Worm (Caenorhabditis elegans) whole organism, young adult: ENCODE data around the gene F26F12.5.

Source experiments
- B0019.2 ChIP-seq: fragments of 200-800 bp; sonication (Bioruptor generic); conservative IDR thresholded peaks from 2 replicates; pipeline ENCODE4 v1.3.6; 2022; ENCODE audit warnings: missing genetic modification reagents, missing genetic modification characterization, missing compliant biosample characterization
- B0336.3 ChIP-seq: fragments of 200-800 bp; sonication (Bioruptor generic); IDR thresholded peaks from 2 replicates; pipeline ENCODE4 v1.3.6; 2022; ENCODE audit warnings: missing genetic modification characterization, missing compliant biosample characterization
- C17E4.6 ChIP-seq: fragments of 200-800 bp; sonication (Bioruptor generic); IDR thresholded peaks from 2 replicates; pipeline ENCODE4 v1.3.6; 2022; ENCODE audit warnings: missing genetic modification reagents, missing genetic modification characterization, missing compliant biosample characterization
- F10E7.11 ChIP-seq: sonication (generic microtip); optimal IDR thresholded peaks from 2 replicates; lab custom pipeline; 2017; ENCODE audit warnings: mild to moderate bottlenecking, missing genetic modification characterization, moderate library complexity, missing compliant biosample characterization
- F22D6.2 ChIP-seq: sonication (generic microtip); optimal IDR thresholded peaks from 2 replicates; lab custom pipeline; 2016; ENCODE audit warnings: mild to moderate bottlenecking, missing genetic modification characterization, missing compliant biosample characterization
- F23B12.7 ChIP-seq: sonication (generic microtip); optimal IDR thresholded peaks from 2 replicates; lab custom pipeline; 2017; ENCODE audit warnings: missing genetic modification characterization, mild to moderate bottlenecking, missing compliant biosample characterization, antibody characterized with exemption, moderate library complexity; ENCODE audit not compliant: insufficient read depth
- F37B4.10 ChIP-seq: fragments of 200-800 bp; sonication (Bioruptor generic); IDR thresholded peaks from 2 replicates; pipeline ENCODE4 v1.3.6; 2022; ENCODE audit warnings: missing genetic modification characterization, missing compliant biosample characterization
- F52B5.7 ChIP-seq: sonication (generic microtip); optimal IDR thresholded peaks from 2 replicates; lab custom pipeline; 2016; ENCODE audit warnings: mild to moderate bottlenecking, missing genetic modification characterization, missing compliant biosample characterization
- K11D2.4 ChIP-seq: fragments of 200-800 bp; sonication (Bioruptor generic); IDR thresholded peaks from 2 replicates; pipeline ENCODE4 v1.3.6; 2022; ENCODE audit warnings: missing genetic modification reagents, missing genetic modification characterization, missing compliant biosample characterization
- Y53G8AR.9 ChIP-seq: fragments of 200-800 bp; sonication (Bioruptor generic); conservative IDR thresholded peaks from 2 replicates; pipeline ENCODE4 v1.3.6; 2022; ENCODE audit warnings: missing genetic modification reagents, missing genetic modification characterization, missing compliant biosample characterization
- Y56A3A.18 ChIP-seq: fragments of 200-800 bp; sonication (Bioruptor generic); IDR thresholded peaks from 2 replicates; pipeline ENCODE4 v1.3.6; 2022; ENCODE audit warnings: missing genetic modification reagents, missing genetic modification characterization, missing compliant biosample characterization
- ama-1 ChIP-seq, 3 experiments: fragments of 150-350 bp in 1 of 3; sonication (generic microtip) in 2 of 3; optimal IDR thresholded peaks; 2 replicates each; lab custom pipeline; 2014 to 2018; ENCODE audit warnings: missing biosample characterization in 2 of 3, missing genetic modification characterization in 2 of 3, missing genetic modification reagents in 2 of 3
- aptf-2 ChIP-seq: fragments of 200-800 bp; sonication (Bioruptor generic); conservative IDR thresholded peaks from 2 replicates; pipeline ENCODE4 v1.3.6; 2022; ENCODE audit warnings: missing genetic modification reagents, missing genetic modification characterization, missing compliant biosample characterization
- aptf-3 ChIP-seq: fragments of 200-800 bp; sonication (Bioruptor generic); IDR thresholded peaks from 2 replicates; pipeline ENCODE4 v1.3.6; 2022; ENCODE audit warnings: missing genetic modification characterization, missing compliant biosample characterization
- attf-3 ChIP-seq: fragments of 200-800 bp; sonication (Bioruptor generic); conservative IDR thresholded peaks from 2 replicates; pipeline ENCODE4 v1.3.6; 2022; ENCODE audit warnings: missing genetic modification reagents, missing genetic modification characterization, missing compliant biosample characterization
- attf-5 ChIP-seq: fragments of 200-800 bp; sonication (Bioruptor generic); optimal IDR thresholded peaks from 2 replicates; lab custom pipeline; 2018; ENCODE audit warnings: mild to moderate bottlenecking, missing genetic modification characterization, missing compliant biosample characterization
- bed-1 ChIP-seq: fragments of 200-800 bp; sonication (Bioruptor generic); IDR thresholded peaks from 2 replicates; pipeline ENCODE4 v1.3.6; 2022; ENCODE audit warnings: missing genetic modification reagents, missing genetic modification characterization, missing compliant biosample characterization
- cebp-2 ChIP-seq: fragments of 200-800 bp; sonication (Bioruptor generic); IDR thresholded peaks from 2 replicates; pipeline ENCODE4 v1.3.6; 2022; ENCODE audit warnings: missing genetic modification characterization, missing compliant biosample characterization
- ceh-79 ChIP-seq: sonication (generic microtip); optimal IDR thresholded peaks from 2 replicates; lab custom pipeline; 2017; ENCODE audit warnings: mild to moderate bottlenecking, missing genetic modification characterization, missing compliant biosample characterization
- ceh-91 ChIP-seq: fragments of 200-800 bp; sonication (Bioruptor generic); IDR thresholded peaks from 2 replicates; pipeline ENCODE4 v1.3.6; 2022; ENCODE audit warnings: missing genetic modification reagents, missing genetic modification characterization, missing compliant biosample characterization
- die-1 ChIP-seq: sonication (generic microtip); optimal IDR thresholded peaks from 2 replicates; lab custom pipeline; 2016; ENCODE audit warnings: missing genotype, mild to moderate bottlenecking, missing genetic modification characterization, missing compliant biosample characterization
- efl-1 ChIP-seq: fragments of 150-350 bp; optimal IDR thresholded peaks from 2 replicates; lab custom pipeline; 2014; ENCODE audit warnings: missing biosample characterization, missing genetic modification reagents, missing genetic modification characterization
- egrh-3 ChIP-seq: fragments of 200-800 bp; sonication (Bioruptor generic); IDR thresholded peaks from 2 replicates; pipeline ENCODE4 v1.3.6; 2022; ENCODE audit warnings: missing genetic modification reagents, missing genetic modification characterization, missing compliant biosample characterization
- ekl-4 ChIP-seq: fragments of 200-800 bp; sonication (Bioruptor generic); IDR thresholded peaks from 2 replicates; pipeline ENCODE4 v1.3.6; 2022; ENCODE audit warnings: missing genetic modification reagents, missing genetic modification characterization, missing compliant biosample characterization
- ets-4 ChIP-seq: fragments of 200-800 bp; sonication (Bioruptor generic); optimal IDR thresholded peaks from 2 replicates; lab custom pipeline; 2018; ENCODE audit warnings: mild to moderate bottlenecking, missing genetic modification characterization, missing compliant biosample characterization
- him-1 ChIP-seq: sonication (generic microtip); optimal IDR thresholded peaks from 2 replicates; lab custom pipeline; 2016; ENCODE audit warnings: missing genotype, missing genetic modification reagents, missing genetic modification characterization, missing compliant biosample characterization
- hmg-20 ChIP-seq: fragments of 200-800 bp; sonication (Bioruptor generic); IDR thresholded peaks from 2 replicates; pipeline ENCODE4 v1.3.6; 2022; ENCODE audit warnings: missing genetic modification reagents, missing genetic modification characterization, missing compliant biosample characterization
- hsf-1 ChIP-seq: fragments of 200-800 bp; sonication (Bioruptor generic); IDR thresholded peaks from 2 replicates; pipeline ENCODE4 v1.3.6; 2022; ENCODE audit warnings: missing genetic modification reagents, missing genetic modification characterization, missing compliant biosample characterization
- let-526 ChIP-seq: fragments of 200-800 bp; sonication (Bioruptor generic); IDR thresholded peaks from 2 replicates; pipeline ENCODE4 v1.3.6; 2022; ENCODE audit warnings: missing genetic modification reagents, missing genetic modification characterization, missing compliant biosample characterization
- lin-26 ChIP-seq: fragments of 200-800 bp; sonication (Bioruptor generic); IDR thresholded peaks from 2 replicates; pipeline ENCODE4 v1.3.6; 2022; ENCODE audit warnings: missing genetic modification reagents, missing genetic modification characterization, missing compliant biosample characterization
- lin-35 ChIP-seq, 3 experiments: fragments of 150-350 bp in 2 of 3; sonication (generic microtip) in 1 of 3; optimal IDR thresholded peaks; 2 replicates each; lab custom pipeline; 2014 to 2018; ENCODE audit warnings: missing biosample characterization in 3 of 3, missing genetic modification characterization in 3 of 3, missing genetic modification reagents in 3 of 3
- lin-40 ChIP-seq: sonication (generic microtip); optimal IDR thresholded peaks from 2 replicates; lab custom pipeline; 2016; ENCODE audit warnings: missing genetic modification characterization, mild to moderate bottlenecking, missing compliant biosample characterization, missing genotype, missing genetic modification reagents
- lin-54 ChIP-seq: fragments of 200-800 bp; sonication (Bioruptor generic); optimal IDR thresholded peaks from 2 replicates; lab custom pipeline; 2018; ENCODE audit warnings: mild to moderate bottlenecking, missing genetic modification characterization, missing compliant biosample characterization
- mcd-1 ChIP-seq: fragments of 200-800 bp; sonication (Bioruptor generic); IDR thresholded peaks from 2 replicates; pipeline ENCODE4 v1.3.6; 2022; ENCODE audit warnings: missing genetic modification reagents, missing genetic modification characterization, missing compliant biosample characterization
- nhr-80 ChIP-seq: sonication (generic microtip); optimal IDR thresholded peaks from 2 replicates; lab custom pipeline; 2016; ENCODE audit warnings: missing genetic modification characterization, missing compliant biosample characterization
- nhr-90 ChIP-seq: sonication (generic microtip); optimal IDR thresholded peaks from 2 replicates; lab custom pipeline; 2016; ENCODE audit warnings: missing genotype, mild to moderate bottlenecking, missing genetic modification characterization, missing compliant biosample characterization
- rec-8 ChIP-seq, 2 experiments: sonication (generic microtip); optimal IDR thresholded peaks; 2 replicates each; lab custom pipeline; 2016; ENCODE audit warnings: mild to moderate bottlenecking in 2 of 2, missing genetic modification characterization in 2 of 2, missing genetic modification reagents in 2 of 2, missing genotype in 2 of 2, missing biosample characterization in 1 of 2, missing compliant biosample characterization in 1 of 2, moderate library complexity in 1 of 2
- repo-1 ChIP-seq: sonication (generic microtip); optimal IDR thresholded peaks from 2 replicates; lab custom pipeline; 2017; ENCODE audit warnings: mild to moderate bottlenecking, missing genetic modification characterization, missing compliant biosample characterization
- rpc-1 ChIP-seq, 2 experiments: fragments of 150-350 bp in 1 of 2; sonication (generic microtip) in 1 of 2; optimal IDR thresholded peaks; 2 replicates each; lab custom pipeline; 2014 to 2018; ENCODE audit warnings: missing biosample characterization in 1 of 2, missing genetic modification characterization in 1 of 2, missing genetic modification reagents in 1 of 2, missing genotype in 1 of 2
- snpc-4 ChIP-seq, 5 experiments: fragments of 150-350 bp in 1 of 5; sonication (generic microtip) in 4 of 5; optimal IDR thresholded peaks; 2 replicates each; lab custom pipeline; 2014 to 2018; ENCODE audit warnings: missing genetic modification characterization in 5 of 5, missing biosample characterization in 3 of 5, antibody characterized with exemption in 2 of 5, mild to moderate bottlenecking in 2 of 5, missing compliant biosample characterization in 2 of 5, missing genotype in 2 of 5, moderate library complexity in 2 of 5, missing genetic modification reagents in 1 of 5
- somi-1 ChIP-seq: fragments of 200-800 bp; sonication (Bioruptor generic); optimal IDR thresholded peaks from 2 replicates; lab custom pipeline; 2018; ENCODE audit warnings: mild to moderate bottlenecking, missing genetic modification characterization, missing compliant biosample characterization
- sptf-2 ChIP-seq: fragments of 200-800 bp; sonication (Bioruptor generic); optimal IDR thresholded peaks from 2 replicates; lab custom pipeline; 2018; ENCODE audit warnings: mild to moderate bottlenecking, missing genetic modification characterization, missing compliant biosample characterization
- tbx-9 ChIP-seq: sonication (generic microtip); optimal IDR thresholded peaks from 2 replicates; lab custom pipeline; 2016; ENCODE audit warnings: borderline replicate concordance, missing genetic modification characterization, inconsistent platforms, missing compliant biosample characterization
- zfh-2 ChIP-seq: fragments of 200-800 bp; sonication (Bioruptor generic); conservative IDR thresholded peaks from 2 replicates; pipeline ENCODE4 v1.3.6; 2022; ENCODE audit warnings: missing genetic modification reagents, missing genetic modification characterization, missing compliant biosample characterization
- ztf-25 ChIP-seq: fragments of 200-800 bp; sonication (Bioruptor generic); IDR thresholded peaks from 2 replicates; pipeline ENCODE4 v1.3.6; 2022; ENCODE audit warnings: missing genetic modification reagents, missing genetic modification characterization, missing compliant biosample characterization
- ztf-26 ChIP-seq: sonication (generic microtip); optimal IDR thresholded peaks from 2 replicates; lab custom pipeline; 2017; ENCODE audit warnings: missing genetic modification characterization, missing compliant biosample characterization
- ztf-28 ChIP-seq: fragments of 200-800 bp; sonication (Bioruptor generic); IDR thresholded peaks from 2 replicates; pipeline ENCODE4 v1.3.6; 2022; ENCODE audit warnings: missing genetic modification reagents, missing genetic modification characterization, missing compliant biosample characterization

Gene F26F12.5

ce11 chrV:5835979-5836615 is 28.9 kb downstream of the F26F12.5 start:
- no peak for TF ChIP-seq him-1 (tag; lab: Kevin White, UChicago)
- no peak for TF ChIP-seq nhr-80 (tag; lab: Kevin White, UChicago)
- TF ChIP-seq B0019.2 (GFP tag; lab: Robert Waterston, UW) = no peak
- TF ChIP-seq F22D6.2 (tag; lab: Kevin White, UChicago) = peak; percentile 47
- no peak for TF ChIP-seq somi-1 (GFP tag; lab: Kevin White, UChicago)
- TF ChIP-seq hsf-1 (GFP tag; lab: Robert Waterston, UW) = 0 out of 2 replicates have a peak, but pooled peaks have one; percentile 20
- no peak for TF ChIP-seq F52B5.7 (tag; lab: Kevin White, UChicago)
- no peak for TF ChIP-seq sptf-2 (GFP tag; lab: Kevin White, UChicago)
- TF ChIP-seq aptf-3 (GFP tag; lab: Robert Waterston, UW) = no peak
- no peak for TF ChIP-seq F10E7.11 (tag; lab: Kevin White, UChicago)
- TF ChIP-seq die-1 (tag; lab: Kevin White, UChicago) = peak; percentile 4
- no peak for TF ChIP-seq tbx-9 (tag; lab: Kevin White, UChicago)
- TF ChIP-seq zfh-2 = peak; percentile 95
- peak; percentile 65; the same call in 1 of the 2 replicates for TF ChIP-seq B0336.3 (GFP tag; lab: Robert Waterston, UW)
- TF ChIP-seq egrh-3 (GFP tag; lab: Robert Waterston, UW) = peak; percentile 95
- TF ChIP-seq hmg-20 (GFP tag; lab: Robert Waterston, UW) = no peak
- TF ChIP-seq Y56A3A.18 (GFP tag; lab: Robert Waterston, UW) = peak; percentile 10; the same call in 1 of the 2 replicates
- TF ChIP-seq F37B4.10 (GFP tag; lab: Robert Waterston, UW) = no peak
- no peak for TF ChIP-seq rec-8 (tag; optimal IDR thresholded peaks at IDR 0.05; lab: Kevin White, UChicago)
- TF ChIP-seq lin-54 (GFP tag; lab: Kevin White, UChicago) = peak; percentile 20
- no peak for TF ChIP-seq lin-35 (GFP tag; optimal IDR thresholded peaks at IDR 0.05; lab: Kevin White, UChicago)
- peak; percentile 65 for TF ChIP-seq repo-1
- TF ChIP-seq K11D2.4 (GFP tag; lab: Robert Waterston, UW) = 0 out of 2 replicates have a peak, but pooled peaks have one; percentile 15
- TF ChIP-seq ets-4 = no peak
- TF ChIP-seq rpc-1 (optimal IDR thresholded peaks at IDR 0.05; lab: Kevin White, UChicago) = no peak
- no peak for TF ChIP-seq rpc-1 (tag; optimal IDR thresholded peaks at IDR 0.05; lab: Kevin White, UChicago)
- no peak for TF ChIP-seq ekl-4 (GFP tag; lab: Robert Waterston, UW)
- no peak for TF ChIP-seq cebp-2
- no peak for TF ChIP-seq aptf-2 (GFP tag; lab: Robert Waterston, UW)
- no peak for TF ChIP-seq snpc-4 (GFP tag; optimal IDR thresholded peaks at IDR 0.05; lab: Kevin White, UChicago)
- TF ChIP-seq snpc-4 (tag; optimal IDR thresholded peaks at IDR 0.05; lab: Kevin White, UChicago) = no peak
- TF ChIP-seq attf-3 (GFP tag; lab: Robert Waterston, UW) = no peak
- peak; percentile 77 for TF ChIP-seq lin-26 (GFP tag; lab: Robert Waterston, UW)
- TF ChIP-seq lin-40 = peak; percentile 70
- no peak for TF ChIP-seq ama-1 (optimal IDR thresholded peaks at IDR 0.05; lab: Kevin White, UChicago)
- TF ChIP-seq ama-1 (GFP tag; optimal IDR thresholded peaks at IDR 0.05; lab: Kevin White, UChicago) = no peak
- TF ChIP-seq bed-1 (GFP tag; lab: Robert Waterston, UW) = no peak
- no peak for TF ChIP-seq nhr-90 (tag; lab: Kevin White, UChicago)
- TF ChIP-seq efl-1 (GFP tag; lab: Kevin White, UChicago) = no peak
- no peak for TF ChIP-seq C17E4.6 (GFP tag; lab: Robert Waterston, UW)
- TF ChIP-seq Y53G8AR.9 (GFP tag; lab: Robert Waterston, UW) = peak; percentile 32; the same call in 1 of the 2 replicates
- no peak for TF ChIP-seq ztf-25 (GFP tag; lab: Robert Waterston, UW)
- TF ChIP-seq let-526 (GFP tag; lab: Robert Waterston, UW) = no peak
- TF ChIP-seq ceh-91 (GFP tag; lab: Robert Waterston, UW) = no peak
- no peak for TF ChIP-seq attf-5 (GFP tag; lab: Kevin White, UChicago)
- peak; percentile 94 for TF ChIP-seq ztf-26 (tag; lab: Kevin White, UChicago)
- peak; percentile 47 for TF ChIP-seq mcd-1 (GFP tag; lab: Robert Waterston, UW)
- no peak for TF ChIP-seq ceh-79 (tag; lab: Kevin White, UChicago)
- no peak for TF ChIP-seq ztf-28
- TF ChIP-seq F23B12.7 = no peak
